Worm (Caenorhabditis elegans): ENCODE measurements around the gene sri-67.
"Not testable (repeated sequence)": the region's sequence is repeated elsewhere in the genome, so short reads cannot be mapped to it uniquely, and the experiment has no call there.

The sri-67 gene

DNA sequence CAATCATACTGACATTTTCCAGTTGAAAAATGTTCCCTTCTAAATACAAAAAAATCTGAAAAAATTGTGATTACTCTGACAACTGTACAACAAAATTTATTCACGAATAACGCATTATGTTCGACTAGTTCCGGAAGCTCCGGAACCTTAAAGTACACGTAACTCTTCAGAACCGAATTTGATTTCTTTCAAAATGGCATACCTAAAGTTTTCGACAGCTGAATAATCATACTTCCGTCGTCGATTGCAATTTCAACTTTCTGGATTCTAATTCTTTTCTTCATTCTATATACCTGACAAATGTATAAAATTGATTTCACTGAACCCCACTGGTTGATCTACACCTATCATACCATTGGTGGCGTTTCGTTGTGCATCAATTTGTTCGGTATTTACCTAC, at the start of gene sri-67:
sri-67 (plus strand) TSS at position 301 of the 400 bp plus-strand sequence.
- no peak for TF ChIP-seq dao-5 (tag; optimal IDR thresholded peaks at IDR 0.05)
- no peak for TF ChIP-seq him-1 (tag; optimal IDR thresholded peaks at IDR 0.05)

DNA sequence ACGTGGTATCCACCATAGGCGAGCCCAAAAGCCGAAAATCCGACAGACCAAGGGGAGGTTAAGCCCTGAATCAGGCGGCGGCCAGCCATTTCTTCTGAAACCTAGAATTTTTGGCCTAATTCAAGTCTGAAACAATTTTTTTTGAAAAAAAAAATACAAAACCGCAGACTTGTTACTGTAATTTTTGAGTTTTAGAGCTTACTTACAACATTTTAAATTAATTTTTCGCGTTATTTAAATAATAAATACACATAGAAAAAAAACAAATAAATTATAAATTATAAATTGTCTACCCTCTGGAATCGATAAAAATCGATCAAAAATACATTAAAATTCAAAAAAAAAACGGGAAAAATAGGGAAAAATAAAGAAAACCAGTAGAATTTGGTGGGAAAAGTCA, 41.3 kb upstream of the sri-67 start, which contains the start of gene dhs-24:
dhs-24 (minus strand) TSS at position 101 of the 400 bp plus-strand sequence.
- no peak for TF ChIP-seq W03F9.2 (tag; optimal IDR thresholded peaks at IDR 0.05)
- TF ChIP-seq dao-5 (tag; optimal IDR thresholded peaks at IDR 0.05), result no peak
- TF ChIP-seq him-1 (tag; optimal IDR thresholded peaks at IDR 0.05), result no peak

DNA sequence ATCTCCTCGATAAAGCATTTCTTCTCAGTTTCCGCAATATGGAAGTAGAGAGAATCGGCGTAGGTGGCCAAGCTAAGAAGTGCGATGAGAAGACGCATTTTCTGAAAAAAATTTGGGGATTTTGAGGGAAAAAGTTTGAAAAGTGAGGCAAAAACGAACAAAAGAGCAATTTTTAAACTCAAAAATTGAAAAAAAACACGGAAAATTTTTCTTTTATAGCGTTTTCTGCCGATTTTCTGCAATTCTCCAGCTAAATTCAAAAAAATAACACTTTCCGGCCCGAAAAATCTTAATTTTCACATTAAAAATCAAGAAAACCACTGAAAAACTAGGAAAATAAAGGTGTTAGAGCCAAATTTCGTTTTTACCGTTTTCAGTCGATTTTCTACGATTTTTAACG, 38.8 kb upstream of the sri-67 start, which contains the start of gene tmed-4:
tmed-4 (minus strand) TSS at position 101 of the 400 bp plus-strand sequence.
- not testable (repeated sequence) for TF ChIP-seq dao-5, him-1, W03F9.2 (tag; optimal IDR thresholded peaks at IDR 0.05)

DNA sequence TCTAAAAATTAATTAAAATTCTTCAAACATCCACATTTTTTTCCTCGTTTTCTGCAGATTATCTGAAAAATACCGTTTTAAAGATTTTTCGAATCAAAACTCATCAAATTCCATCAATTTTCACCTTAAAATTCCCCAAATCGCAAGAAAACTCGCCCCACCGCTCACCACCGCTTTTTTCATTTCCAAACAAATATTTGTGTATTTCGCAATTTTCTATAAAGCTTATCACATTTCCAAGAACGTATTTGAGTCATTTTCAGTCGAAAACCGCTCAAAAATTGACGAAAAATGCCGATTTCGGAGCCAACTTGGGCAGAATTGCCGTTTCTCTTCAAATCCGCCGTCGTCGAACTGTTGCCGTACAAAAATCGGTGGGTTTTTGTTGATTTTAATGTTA, 38.1 kb upstream of the sri-67 start, which contains the start of gene Y60A3A.8:
Y60A3A.8 (plus strand) TSS at position 258 of the 400 bp plus-strand sequence.
- TF ChIP-seq W03F9.2, him-1, dao-5 (tag; optimal IDR thresholded peaks at IDR 0.05): not testable (repeated sequence)

DNA sequence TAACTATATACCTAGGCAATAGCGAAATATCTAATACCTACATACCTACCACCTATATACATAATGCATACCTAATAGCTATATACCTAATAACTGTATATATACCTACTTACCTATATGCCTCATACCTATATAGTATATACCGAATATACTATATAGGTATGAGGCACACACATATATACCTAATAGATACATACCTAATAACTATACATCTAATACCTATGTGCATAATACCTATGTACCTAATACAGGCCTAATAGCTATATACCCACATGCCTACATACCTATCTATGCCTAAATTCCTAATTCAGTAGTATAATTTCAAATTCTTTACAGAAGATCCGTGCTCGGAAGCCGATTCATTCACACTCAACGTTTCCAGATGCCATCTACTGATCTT, 33.3 kb upstream of the sri-67 start:
- no peak for TF ChIP-seq dao-5 (tag; optimal IDR thresholded peaks at IDR 0.05)
- TF ChIP-seq him-1 (tag; optimal IDR thresholded peaks at IDR 0.05), result no peak
- no peak for TF ChIP-seq W03F9.2 (tag; optimal IDR thresholded peaks at IDR 0.05)

DNA sequence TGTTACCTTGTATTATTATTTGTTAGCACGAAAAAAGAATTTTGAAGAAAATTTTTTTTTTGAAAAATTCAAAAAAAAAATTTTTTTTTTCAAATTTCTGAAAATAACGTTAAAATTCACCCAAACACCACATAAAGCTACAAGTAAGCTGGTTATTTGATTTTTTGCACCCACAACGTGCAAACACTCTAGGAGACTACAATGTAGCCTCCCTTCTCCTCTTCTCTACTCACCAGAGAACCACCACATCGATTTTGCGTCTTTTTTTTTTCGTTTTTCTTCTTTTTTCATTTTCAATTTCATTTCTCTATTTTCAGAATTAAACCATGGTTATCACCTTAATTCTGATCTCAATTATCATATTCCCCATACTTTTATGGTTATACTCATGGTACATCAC, 32.6 kb upstream of the sri-67 start, which contains the start of gene abhd-3.1:
abhd-3.1 (plus strand) TSS at position 318 of the 400 bp plus-strand sequence.
- TF ChIP-seq him-1 (tag; optimal IDR thresholded peaks at IDR 0.05) (no peak), W03F9.2 (tag; optimal IDR thresholded peaks at IDR 0.05) (no peak), dao-5 (tag; optimal IDR thresholded peaks at IDR 0.05) (no peak)

DNA sequence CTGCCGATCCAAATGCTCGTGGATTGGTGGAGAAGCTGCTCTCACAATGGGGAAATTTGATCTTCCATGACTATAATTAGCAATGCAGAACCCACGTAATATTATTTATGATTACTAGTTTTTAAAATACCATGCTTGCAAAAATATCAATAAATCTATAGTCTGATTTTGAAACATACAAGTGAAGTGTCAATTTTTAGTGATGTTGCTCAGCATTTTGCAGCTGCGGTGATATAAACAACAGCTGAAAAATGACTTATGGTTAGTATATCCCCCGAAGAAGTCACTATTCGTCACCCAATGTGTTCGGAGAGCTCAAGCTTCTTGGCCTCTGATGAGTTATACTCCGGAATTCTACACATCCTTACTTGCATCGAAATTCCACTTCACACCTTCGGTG, 29.0 kb upstream of the sri-67 start, which contains the start of gene srh-172:
srh-172 (plus strand) TSS at position 301 of the 400 bp plus-strand sequence.
- TF ChIP-seq him-1 (tag; optimal IDR thresholded peaks at IDR 0.05), result no peak
- TF ChIP-seq dao-5 (tag; optimal IDR thresholded peaks at IDR 0.05), result no peak
- no peak for TF ChIP-seq W03F9.2 (tag; optimal IDR thresholded peaks at IDR 0.05)

DNA sequence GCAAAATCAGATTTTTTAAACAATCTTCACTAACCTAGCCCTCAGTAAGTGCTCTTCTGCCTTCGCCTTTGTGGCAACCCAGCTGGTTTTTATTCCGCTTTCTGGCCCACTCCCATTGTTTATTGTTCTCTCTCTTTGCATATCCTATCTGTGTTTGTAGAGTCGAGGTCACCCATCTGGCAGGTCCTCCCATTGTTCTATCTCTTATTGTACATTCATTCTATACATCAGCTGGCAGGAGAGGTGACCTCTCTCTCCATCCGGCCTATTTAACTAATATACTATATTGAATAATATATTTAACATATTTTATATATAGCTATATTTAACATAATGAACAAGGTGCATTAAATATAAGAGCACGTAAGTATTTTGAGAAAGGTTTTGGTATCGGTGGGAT, 25.8 kb upstream of the sri-67 start:
- TF ChIP-seq W03F9.2 (tag; optimal IDR thresholded peaks at IDR 0.05) (no peak), dao-5 (tag; optimal IDR thresholded peaks at IDR 0.05) (no peak), him-1 (tag; optimal IDR thresholded peaks at IDR 0.05) (no peak)

DNA sequence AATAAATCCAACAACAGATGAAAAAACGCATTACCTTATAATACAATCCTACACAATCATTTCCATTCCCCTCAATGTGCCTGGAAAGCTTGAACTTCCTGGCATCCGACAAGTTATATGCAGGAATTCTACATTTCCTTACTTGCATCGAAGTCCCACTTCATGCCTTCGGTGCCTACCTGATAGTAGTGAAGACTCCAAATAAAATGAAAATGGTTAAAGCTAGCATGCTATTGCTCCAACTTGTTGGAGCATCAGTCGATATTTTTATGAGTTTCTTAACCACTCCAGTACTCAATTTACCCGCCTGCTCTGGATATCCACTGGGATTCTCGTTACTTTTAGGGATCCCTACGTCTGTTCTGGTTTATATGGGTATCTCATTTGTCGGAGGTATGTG, 22.2 kb upstream of the sri-67 start, which contains the start of gene srh-171:
srh-171 (plus strand) TSS at position 75 of the 400 bp plus-strand sequence.
- TF ChIP-seq W03F9.2 (tag; optimal IDR thresholded peaks at IDR 0.05), result no peak

DNA sequence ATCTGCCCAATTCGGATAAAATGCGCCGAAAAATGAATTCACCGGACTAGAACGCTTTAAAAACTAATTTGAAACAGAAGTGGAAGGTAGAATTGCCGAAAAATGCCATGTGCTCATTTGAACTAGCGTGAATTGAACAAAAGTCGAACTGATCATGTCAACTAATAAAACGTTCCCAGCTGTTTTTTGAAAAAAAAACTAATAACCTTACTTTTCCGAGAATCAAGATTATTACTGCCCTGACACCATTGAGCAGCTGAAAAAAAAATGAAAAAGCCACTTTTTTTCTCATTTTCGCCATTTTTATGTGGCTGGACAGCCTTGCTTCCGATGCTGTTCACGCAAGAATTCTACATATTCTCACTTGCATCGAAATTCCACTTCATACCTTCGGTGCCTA, 14.8 kb upstream of the sri-67 start, which contains the start of gene srh-173:
srh-173 (plus strand) TSS at position 301 of the 400 bp plus-strand sequence.
- TF ChIP-seq W03F9.2 (tag; optimal IDR thresholded peaks at IDR 0.05) (no peak), him-1 (tag; optimal IDR thresholded peaks at IDR 0.05) (no peak), dao-5 (tag; optimal IDR thresholded peaks at IDR 0.05) (no peak)

DNA sequence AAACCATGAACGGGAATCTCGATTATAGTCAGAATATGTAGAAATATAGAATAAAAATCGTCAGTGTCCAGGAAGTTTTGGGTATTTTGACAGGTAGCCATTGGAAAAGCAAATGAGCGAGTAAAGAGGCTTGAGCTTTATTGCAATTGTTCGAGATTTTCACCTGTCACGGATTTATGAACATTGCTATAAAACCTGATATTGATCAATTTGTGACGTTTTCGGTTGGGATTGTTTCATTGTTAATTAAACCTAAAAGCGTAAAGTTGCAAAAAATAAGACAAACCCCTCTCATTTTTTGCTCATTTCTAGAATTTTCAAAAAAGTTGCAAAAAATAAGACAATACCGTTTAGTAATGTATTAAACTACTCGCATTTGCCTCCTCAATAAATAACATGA, 9.6 kb upstream of the sri-67 start, which contains the start of gene srh-183:
srh-183 (minus strand) TSS at position 101 of the 400 bp plus-strand sequence.
- TF ChIP-seq him-1 (tag; optimal IDR thresholded peaks at IDR 0.05) (no peak), W03F9.2 (tag; optimal IDR thresholded peaks at IDR 0.05) (no peak), dao-5 (tag; optimal IDR thresholded peaks at IDR 0.05) (no peak)

DNA sequence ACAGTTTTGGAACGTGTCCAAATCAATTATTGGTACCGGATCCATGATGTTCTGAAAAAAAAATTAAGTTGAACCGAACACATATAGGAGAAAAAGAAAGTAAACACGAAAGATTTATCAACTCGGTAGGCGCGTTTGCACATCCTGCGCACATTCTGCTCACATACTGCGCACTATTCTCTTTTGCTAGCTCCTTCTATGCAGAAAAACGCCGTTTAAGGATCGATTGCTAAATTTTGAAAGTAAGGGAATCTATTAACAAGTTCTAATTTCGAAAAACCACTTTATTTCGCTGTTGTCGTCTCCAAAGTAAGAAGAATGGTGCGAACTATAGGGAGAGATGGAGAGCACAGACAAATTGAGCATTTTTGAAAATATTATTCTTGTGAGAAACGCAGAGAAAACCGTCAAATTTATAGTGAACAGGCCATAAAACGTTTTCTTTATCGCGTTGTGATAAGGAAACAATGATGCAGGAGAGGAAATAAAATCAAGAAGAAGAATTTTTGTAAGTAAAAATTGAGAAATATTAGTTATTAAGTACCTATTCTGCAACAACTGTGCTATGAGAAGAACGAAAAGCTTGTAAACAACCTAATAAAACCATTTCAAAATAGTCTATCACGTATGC, 5.8 kb upstream of the sri-67 start, which contains the start of gene Y60A3A.24:
Y60A3A.24 (minus strand) TSS at position 51 of the 631 bp plus-strand sequence.
- TF ChIP-seq dao-5 (tag; optimal IDR thresholded peaks at IDR 0.05) (no peak), him-1 (tag; optimal IDR thresholded peaks at IDR 0.05) (no peak), W03F9.2 (tag; optimal IDR thresholded peaks at IDR 0.05) (no peak)

DNA sequence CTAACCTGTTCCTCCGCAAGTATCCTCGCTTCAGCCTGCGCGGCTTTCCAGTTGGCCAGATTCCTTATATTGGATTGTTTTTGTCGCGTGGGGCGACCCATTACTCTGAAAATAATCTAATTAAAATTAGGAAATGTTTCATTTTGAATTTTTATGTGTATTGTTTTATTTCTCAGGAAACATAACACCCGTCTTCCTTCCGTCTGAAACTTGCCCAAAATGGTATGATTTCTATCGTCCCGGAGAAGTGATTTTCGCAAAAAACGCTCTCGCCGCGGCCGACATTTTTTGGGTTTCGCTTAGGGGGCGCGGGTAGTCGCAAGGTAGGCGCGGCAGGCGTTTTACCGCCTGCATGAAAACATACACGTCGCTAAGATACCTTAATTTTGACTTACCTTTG, 1.6 kb upstream of the sri-67 start, which contains the start of gene clec-260:
clec-260 (minus strand) TSS at position 101 of the 400 bp plus-strand sequence.
- TF ChIP-seq W03F9.2 (tag; optimal IDR thresholded peaks at IDR 0.05) (no peak), dao-5 (tag; optimal IDR thresholded peaks at IDR 0.05) (no peak), him-1 (tag; optimal IDR thresholded peaks at IDR 0.05) (no peak)

DNA sequence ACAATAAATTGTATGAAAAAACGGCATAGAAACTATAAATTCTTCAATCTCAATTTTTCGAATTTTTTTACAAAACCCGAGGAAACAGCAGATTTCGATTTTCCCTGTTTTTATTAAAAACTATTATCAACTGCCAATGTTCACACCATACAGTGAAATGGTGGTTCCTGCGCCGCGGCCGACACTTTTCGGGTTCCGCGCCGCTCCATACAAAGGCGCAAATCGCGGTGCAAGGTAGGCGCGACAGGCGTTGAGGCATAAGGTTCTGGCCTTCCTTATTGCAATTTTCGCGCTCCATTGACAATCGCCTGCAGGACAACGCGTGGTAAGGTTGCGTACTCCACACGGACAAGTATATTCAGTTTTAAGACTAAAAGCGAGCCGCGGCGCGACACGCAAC, 996 bp upstream of the sri-67 start:
- no peak for TF ChIP-seq him-1 (tag; optimal IDR thresholded peaks at IDR 0.05)
- TF ChIP-seq W03F9.2 (tag; optimal IDR thresholded peaks at IDR 0.05), result no peak
- TF ChIP-seq dao-5 (tag; optimal IDR thresholded peaks at IDR 0.05), result no peak

Measured in whole organism, L4/young adult.